Worm (Caenorhabditis elegans) whole organism, young adult: ENCODE results near the gene madf-9.

Experiments used
- ets-4 ChIP-seq: fragments of 200-800 bp; sonication (Bioruptor generic); optimal IDR thresholded peaks from 2 replicates; lab custom pipeline; 2018; ENCODE audit warnings: mild to moderate bottlenecking, missing genetic modification characterization, missing compliant biosample characterization
- ztf-22 ChIP-seq: fragments of 200-800 bp; sonication (Bioruptor generic); optimal IDR thresholded peaks from 2 replicates; lab custom pipeline; 2018; ENCODE audit warnings: mild to moderate bottlenecking, missing genetic modification characterization, moderate library complexity, missing compliant biosample characterization

DNA sequence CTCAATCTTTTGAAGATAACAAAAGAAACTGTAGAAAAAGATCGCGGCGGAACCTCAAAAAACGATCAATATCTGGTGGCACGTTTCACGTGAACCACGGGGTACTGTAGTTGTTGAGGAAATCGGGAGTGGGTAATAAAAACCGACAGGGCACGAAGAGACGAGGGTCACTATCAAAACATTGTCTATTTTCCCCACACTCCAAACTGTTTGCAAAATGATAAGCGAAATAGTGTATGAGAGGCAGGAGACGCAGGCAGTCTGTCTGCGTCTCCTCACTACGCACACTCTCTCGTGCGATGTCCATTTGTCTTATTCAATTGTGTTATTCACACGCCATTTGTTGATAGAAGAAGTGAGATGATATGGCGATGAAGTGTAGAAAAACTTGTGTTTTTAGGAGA is 16.5 kb downstream of the madf-9 start:
- TF ChIP-seq ztf-22 (no peak), ets-4 (GFP tag; lab: Kevin White, UChicago) (no peak)
